Worm (Caenorhabditis elegans) whole organism, mixed stage, embryonic: Measurements from ENCODE around the gene K08C7.6.
"Not testable (repeated sequence)": the region's sequence is repeated elsewhere in the genome, so short reads cannot be mapped to it uniquely, and the experiment has no call there.

ENCODE experiments used
- bed-3 ChIP-seq: fragments of 200-800 bp; sonication (Bioruptor generic); optimal IDR thresholded peaks from 3 replicates; lab custom pipeline; 2018; ENCODE audit warnings: mild to moderate bottlenecking, missing genetic modification characterization, moderate library complexity, missing compliant biosample characterization
- blmp-1 ChIP-seq: fragments of 150-350 bp; optimal IDR thresholded peaks from 2 replicates; lab custom pipeline; 2014; ENCODE audit warnings: missing biosample characterization, missing genetic modification characterization
- ceh-39 ChIP-seq: fragments of 150-350 bp; optimal IDR thresholded peaks from 2 replicates; lab custom pipeline; 2014; ENCODE audit warnings: missing biosample characterization, missing genetic modification characterization
- ceh-43 ChIP-seq: fragments of 200-800 bp; sonication (Bioruptor generic); optimal IDR thresholded peaks from 2 replicates; lab custom pipeline; 2018; ENCODE audit warnings: mild to moderate bottlenecking, missing genetic modification characterization, moderate library complexity, missing compliant biosample characterization
- ceh-83 ChIP-seq: fragments of 200-800 bp; sonication (Bioruptor generic); optimal IDR thresholded peaks from 2 replicates; lab custom pipeline; 2018; ENCODE audit warnings: mild to moderate bottlenecking, missing genetic modification characterization, missing compliant biosample characterization
- ces-1 ChIP-seq: fragments of 150-350 bp; optimal IDR thresholded peaks from 2 replicates; lab custom pipeline; 2014; ENCODE audit warnings: missing biosample characterization, missing genetic modification reagents, missing genetic modification characterization
- cnd-1 ChIP-seq: fragments of 200-800 bp; sonication (Bioruptor generic); optimal IDR thresholded peaks from 2 replicates; lab custom pipeline; 2018; ENCODE audit warnings: mild to moderate bottlenecking, missing genetic modification characterization, missing compliant biosample characterization
- drap-1 ChIP-seq: fragments of 200-800 bp; sonication (Bioruptor generic); optimal IDR thresholded peaks from 3 replicates; lab custom pipeline; 2018; ENCODE audit warnings: mild to moderate bottlenecking, missing genetic modification characterization, missing compliant biosample characterization
- elt-1 ChIP-seq: sonication (generic microtip); optimal IDR thresholded peaks from 2 replicates; lab custom pipeline; 2017; ENCODE audit warnings: missing genetic modification characterization, mild to moderate bottlenecking, missing compliant biosample characterization, antibody characterized with exemption, moderate library complexity, borderline replicate concordance; ENCODE audit not compliant: insufficient read depth
- flh-1 ChIP-seq: fragments of 200-800 bp; sonication (Bioruptor generic); optimal IDR thresholded peaks from 2 replicates; lab custom pipeline; 2018; ENCODE audit warnings: mild to moderate bottlenecking, missing genetic modification characterization, moderate library complexity, missing compliant biosample characterization
- ham-2 ChIP-seq: fragments of 200-800 bp; sonication (Bioruptor generic); optimal IDR thresholded peaks from 2 replicates; lab custom pipeline; 2018; ENCODE audit warnings: mild to moderate bottlenecking, missing genetic modification characterization, missing compliant biosample characterization
- hlh-1 ChIP-seq: fragments of 150-350 bp; optimal IDR thresholded peaks from 2 replicates; lab custom pipeline; 2014; ENCODE audit warnings: missing biosample characterization, missing genetic modification reagents, missing genetic modification characterization
- lin-13 ChIP-seq: fragments of 150-350 bp; optimal IDR thresholded peaks from 2 replicates; lab custom pipeline; 2014; ENCODE audit warnings: missing biosample characterization, missing genetic modification characterization
- lin-32 ChIP-seq: fragments of 200-800 bp; sonication (Bioruptor generic); optimal IDR thresholded peaks from 2 replicates; lab custom pipeline; 2018; ENCODE audit warnings: mild to moderate bottlenecking, missing genetic modification characterization, missing compliant biosample characterization
- lsy-2 ChIP-seq: fragments of 150-350 bp; optimal IDR thresholded peaks from 2 replicates; lab custom pipeline; 2014; ENCODE audit warnings: missing biosample characterization, missing genetic modification characterization
- mep-1 ChIP-seq: fragments of 150-350 bp; optimal IDR thresholded peaks from 2 replicates; lab custom pipeline; 2017; ENCODE audit warnings: missing biosample characterization, missing genetic modification reagents, missing genetic modification characterization, inconsistent platforms
- mls-2 ChIP-seq: sonication (generic microtip); optimal IDR thresholded peaks from 2 replicates; lab custom pipeline; 2016; ENCODE audit warnings: mild to moderate bottlenecking, missing genetic modification characterization, moderate library complexity, missing compliant biosample characterization
- nhr-2 ChIP-seq: fragments of 150-350 bp; optimal IDR thresholded peaks from 2 replicates; lab custom pipeline; 2014; ENCODE audit warnings: missing biosample characterization, missing genetic modification characterization
- nhr-28 ChIP-seq: fragments of 150-350 bp; optimal IDR thresholded peaks from 2 replicates; lab custom pipeline; 2014; ENCODE audit warnings: missing biosample characterization, missing genetic modification characterization
- nhr-76 ChIP-seq: sonication (generic microtip); optimal IDR thresholded peaks from 2 replicates; lab custom pipeline; 2017; ENCODE audit warnings: missing biosample characterization, missing genetic modification characterization
- pha-4 ChIP-seq: fragments of 150-350 bp; optimal IDR thresholded peaks from 2 replicates; lab custom pipeline; 2018; ENCODE audit warnings: missing biosample characterization, missing genetic modification reagents, missing genetic modification characterization
- sem-2 ChIP-seq: fragments of 200-800 bp; sonication (Bioruptor generic); optimal IDR thresholded peaks from 2 replicates; lab custom pipeline; 2018; ENCODE audit warnings: mild to moderate bottlenecking, missing genetic modification characterization, missing compliant biosample characterization
- sptf-1 ChIP-seq: sonication (generic microtip); optimal IDR thresholded peaks from 2 replicates; lab custom pipeline; 2017; ENCODE audit warnings: mild to moderate bottlenecking, missing genetic modification characterization, moderate library complexity, missing compliant biosample characterization
- tbx-8 ChIP-seq: fragments of 200-800 bp; sonication (Bioruptor generic); optimal IDR thresholded peaks from 2 replicates; lab custom pipeline; 2018; ENCODE audit warnings: mild to moderate bottlenecking, missing genetic modification characterization, moderate library complexity, missing compliant biosample characterization
- unc-120 ChIP-seq: sonication (generic microtip); optimal IDR thresholded peaks from 2 replicates; lab custom pipeline; 2017; ENCODE audit warnings: missing genetic modification characterization, missing compliant biosample characterization; ENCODE audit not compliant: poor library complexity, severe bottlenecking
- unc-39 ChIP-seq: fragments of 150-350 bp; optimal IDR thresholded peaks from 2 replicates; lab custom pipeline; 2014; ENCODE audit warnings: missing biosample characterization, missing genetic modification characterization
- unc-62 ChIP-seq: fragments of 150-350 bp; optimal IDR thresholded peaks from 2 replicates; lab custom pipeline; 2014; ENCODE audit warnings: missing biosample characterization, missing genetic modification reagents, missing genetic modification characterization
- ztf-11 ChIP-seq: fragments of 150-350 bp; optimal IDR thresholded peaks from 2 replicates; lab custom pipeline; 2014; ENCODE audit warnings: missing biosample characterization, missing genetic modification characterization

Gene K08C7.6

ce11 chrIV:10697022-10697979 is 11.6 kb upstream of the K08C7.6 start, which contains the start of gene allo-1:
TSS of gene allo-1 (minus strand) at chrIV:10697072.
- no peak for TF ChIP-seq ces-1 (GFP tag; lab: Kevin White, UChicago)
- TF ChIP-seq hlh-1, result peak; percentile 95
- TF ChIP-seq lsy-2 (tag; lab: Kevin White, UChicago), result peak; percentile 10
- TF ChIP-seq, all 35 proteins: peak for 2

- TF ChIP-seq elt-1 (tag; lab: Kevin White, UChicago) (no peak), unc-39 (no peak), bed-3 (GFP tag; lab: Kevin White, UChicago) (no peak), ham-2 (GFP tag; lab: Kevin White, UChicago) (no peak), sptf-1 (no peak), ceh-39 (tag; lab: Kevin White, UChicago) (no peak), nhr-2 (no peak), tbx-8 (GFP tag; lab: Kevin White, UChicago) (no peak), mep-1 (tag; lab: Kevin White, UChicago) (no peak)
These were observed 9.5 kb upstream of the K08C7.6 start, which contains the start of gene R102.4 for ce11 chrIV:10695203-10695602. TSS of gene R102.4 (minus strand) at chrIV:10695303.

DNA sequence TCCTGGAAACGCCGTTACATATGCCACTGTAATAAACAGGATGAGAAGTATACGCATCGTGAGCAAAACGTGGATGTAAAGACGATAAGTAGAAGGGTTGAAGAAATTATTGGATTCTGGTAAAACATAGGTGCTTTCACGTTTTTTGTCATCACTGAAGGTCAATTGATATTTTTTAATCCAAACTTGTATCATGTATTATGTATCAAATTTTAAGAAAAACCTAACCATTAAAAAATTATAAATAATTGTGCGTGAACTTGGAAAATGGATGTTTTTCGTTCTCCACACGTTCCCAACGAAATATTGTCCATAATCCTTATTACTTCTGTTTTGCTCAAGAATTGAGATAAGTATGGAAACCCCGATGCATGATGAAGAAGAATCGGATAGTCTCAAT is 4.5 kb upstream of the K08C7.6 start, which contains the start of gene R102.8:
Gene R102.8, minus strand, starts transcription at position 101 of the 400 bp plus-strand sequence.
- TF ChIP-seq mep-1 (tag; lab: Kevin White, UChicago), result no peak
- no peak for TF ChIP-seq sem-2 (GFP tag; lab: Kevin White, UChicago)
- TF ChIP-seq cnd-1 (tag; lab: Kevin White, UChicago), result no peak
- no peak for TF ChIP-seq nhr-28 (tag; lab: Kevin White, UChicago)
- no peak for TF ChIP-seq unc-120 (tag; lab: Kevin White, UChicago)
- no peak for TF ChIP-seq ham-2 (GFP tag; lab: Kevin White, UChicago)
- no peak for TF ChIP-seq sptf-1
- no peak for TF ChIP-seq lin-32
- no peak for TF ChIP-seq flh-1 (GFP tag; lab: Kevin White, UChicago)
- TF ChIP-seq ceh-83, result no peak
- no peak for TF ChIP-seq tbx-8 (GFP tag; lab: Kevin White, UChicago)
- TF ChIP-seq lin-13 (tag; lab: Kevin White, UChicago), result no peak
- no peak for TF ChIP-seq bed-3 (GFP tag; lab: Kevin White, UChicago)
- TF ChIP-seq elt-1 (tag; lab: Kevin White, UChicago), result no peak
- TF ChIP-seq pha-4, result no peak
- TF ChIP-seq, all 35 proteins: peak for 0

- TF ChIP-seq unc-62 (GFP tag; lab: Kevin White, UChicago) (no peak), unc-39 (no peak), bed-3 (GFP tag; lab: Kevin White, UChicago) (no peak), lin-13 (tag; lab: Kevin White, UChicago) (no peak), ztf-11 (tag; lab: Kevin White, UChicago) (no peak), nhr-2 (no peak), mls-2 (tag; lab: Kevin White, UChicago) (no peak), ham-2 (GFP tag; lab: Kevin White, UChicago) (no peak), ceh-43 (GFP tag; lab: Kevin White, UChicago) (no peak), mep-1 (tag; lab: Kevin White, UChicago) (no peak), ceh-39 (tag; lab: Kevin White, UChicago) (no peak), blmp-1 (no peak), nhr-76 (tag; lab: Kevin White, UChicago) (no peak), pha-4 (no peak), tbx-8 (GFP tag; lab: Kevin White, UChicago) (no peak)
These were observed 3.4 kb upstream of the K08C7.6 start, which contains the start of gene R102.3 for ce11 chrIV:10688972-10689567. TSS of gene R102.3 (plus strand) at chrIV:10689517.

DNA sequence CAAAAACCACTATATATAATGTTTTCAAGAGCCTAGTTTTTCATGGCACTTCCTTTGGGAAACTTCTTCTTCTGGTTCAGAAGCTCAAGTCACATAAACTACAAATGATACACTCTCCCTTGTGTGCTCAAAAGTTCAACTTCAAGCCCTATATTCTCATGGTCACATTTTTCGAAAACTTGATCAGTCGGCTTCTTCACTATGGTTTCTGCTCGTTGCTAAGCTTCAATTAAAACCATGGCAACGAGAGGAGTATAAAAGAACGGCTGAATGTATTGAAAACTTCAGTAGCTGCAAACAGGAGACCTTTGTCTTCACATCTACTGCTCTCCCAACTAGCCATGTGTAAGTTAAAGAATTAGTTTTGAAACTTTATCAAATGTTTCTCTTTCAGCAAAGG is 1.6 kb upstream of the K08C7.6 start, which contains the start of gene R102.2:
Gene R102.2, plus strand, starts transcription at position 301 of the 400 bp plus-strand sequence.
- not testable (repeated sequence) for TF ChIP-seq bed-3 (GFP tag; lab: Kevin White, UChicago); drap-1 (GFP tag; lab: Kevin White, UChicago); blmp-1
